Worm (Caenorhabditis elegans) whole organism, L1 larva: ENCODE measurements around the gene C47E8.4.

Source experiments
- C04F5.9 ChIP-seq: sonication (generic microtip); optimal IDR thresholded peaks from 2 replicates; lab custom pipeline; 2016; ENCODE audit warnings: missing genetic modification characterization, missing compliant biosample characterization
- aly-2 ChIP-seq: fragments of 150-350 bp; optimal IDR thresholded peaks from 2 replicates; lab custom pipeline; 2014; ENCODE audit warnings: missing biosample characterization, missing genetic modification characterization
- ama-1 ChIP-seq: fragments of 150-350 bp; optimal IDR thresholded peaks from 2 replicates; lab custom pipeline; 2014
- blmp-1 ChIP-seq: fragments of 150-350 bp; optimal IDR thresholded peaks from 2 replicates; lab custom pipeline; 2014; ENCODE audit warnings: missing biosample characterization, missing genetic modification characterization
- ceh-63 ChIP-seq: fragments of 200-800 bp; sonication (Bioruptor generic); optimal IDR thresholded peaks from 2 replicates; lab custom pipeline; 2018; ENCODE audit warnings: mild to moderate bottlenecking, missing genetic modification characterization, missing compliant biosample characterization
- ceh-90 ChIP-seq: sonication (generic microtip); optimal IDR thresholded peaks from 2 replicates; lab custom pipeline; 2016; ENCODE audit warnings: missing genetic modification characterization, missing compliant biosample characterization
- ces-1 ChIP-seq: fragments of 150-350 bp; optimal IDR thresholded peaks from 2 replicates; lab custom pipeline; 2014; ENCODE audit warnings: missing biosample characterization, missing genetic modification reagents, missing genetic modification characterization
- dsc-1 ChIP-seq: sonication (generic microtip); optimal IDR thresholded peaks from 2 replicates; lab custom pipeline; 2016; ENCODE audit warnings: mild to moderate bottlenecking, missing genetic modification characterization, missing compliant biosample characterization
- efl-1 ChIP-seq, 4 experiments: fragments of 150-350 bp; optimal IDR thresholded peaks in 3 of 4; peaks in 1 of 4; 1 replicate in 1 of 4; 2 replicates in 3 of 4; lab custom pipeline; 2014; ENCODE audit warnings: missing biosample characterization in 2 of 4, missing genetic modification characterization in 2 of 4, missing genetic modification reagents in 2 of 4
- efl-3 ChIP-seq: fragments of 200-800 bp; sonication (Bioruptor generic); optimal IDR thresholded peaks from 2 replicates; lab custom pipeline; 2018; ENCODE audit warnings: mild to moderate bottlenecking, missing genetic modification characterization, missing compliant biosample characterization
- egl-27 ChIP-seq, 2 experiments: fragments of 150-350 bp in 1 of 2; sonication (generic microtip); optimal IDR thresholded peaks; 3 replicates each; lab custom pipeline; 2017 to 2018; ENCODE audit warnings: missing biosample characterization in 2 of 2, missing genetic modification characterization in 2 of 2, missing genetic modification reagents in 2 of 2
- fkh-10 ChIP-seq: sonication (generic microtip); optimal IDR thresholded peaks from 2 replicates; lab custom pipeline; 2017; ENCODE audit warnings: missing biosample characterization, missing genetic modification reagents, missing genetic modification characterization
- fos-1 ChIP-seq: fragments of 150-350 bp; optimal IDR thresholded peaks from 2 replicates; lab custom pipeline; 2014; ENCODE audit warnings: missing biosample characterization, missing genetic modification characterization
- hpl-2 ChIP-seq: fragments of 150-350 bp; optimal IDR thresholded peaks from 2 replicates; lab custom pipeline; 2014; ENCODE audit warnings: missing biosample characterization, missing genetic modification reagents, missing genetic modification characterization
- jun-1 ChIP-seq: fragments of 150-350 bp; optimal IDR thresholded peaks from 2 replicates; lab custom pipeline; 2014; ENCODE audit warnings: missing biosample characterization, missing genetic modification reagents, missing genetic modification characterization
- lin-13 ChIP-seq: fragments of 150-350 bp; optimal IDR thresholded peaks from 2 replicates; lab custom pipeline; 2014; ENCODE audit warnings: missing biosample characterization, missing genetic modification reagents, missing genetic modification characterization
- lin-39 ChIP-seq: fragments of 150-350 bp; optimal IDR thresholded peaks from 2 replicates; lab custom pipeline; 2014; ENCODE audit warnings: missing biosample characterization, missing genetic modification reagents, missing genetic modification characterization
- lir-3 ChIP-seq: sonication (generic microtip); optimal IDR thresholded peaks from 2 replicates; lab custom pipeline; 2016; ENCODE audit warnings: mild to moderate bottlenecking, missing genetic modification characterization, moderate library complexity, missing compliant biosample characterization; ENCODE audit not compliant: poor library complexity
- mdl-1 ChIP-seq, 2 experiments: fragments of 150-350 bp; optimal IDR thresholded peaks; 2 replicates each; lab custom pipeline; 2014 to 2017; ENCODE audit warnings: missing biosample characterization in 2 of 2, missing genetic modification characterization in 2 of 2, inconsistent platforms in 1 of 2
- mef-2 ChIP-seq: fragments of 150-350 bp; optimal IDR thresholded peaks from 2 replicates; lab custom pipeline; 2014; ENCODE audit warnings: missing biosample characterization, missing genetic modification characterization
- mep-1 ChIP-seq: fragments of 150-350 bp; optimal IDR thresholded peaks from 2 replicates; lab custom pipeline; 2014; ENCODE audit warnings: missing biosample characterization, missing genetic modification characterization
- nhr-20 ChIP-seq: sonication (generic microtip); optimal IDR thresholded peaks from 2 replicates; lab custom pipeline; 2016; ENCODE audit warnings: mild to moderate bottlenecking, missing genetic modification characterization, missing compliant biosample characterization
- nhr-237 ChIP-seq: fragments of 150-350 bp; optimal IDR thresholded peaks from 2 replicates; lab custom pipeline; 2014; ENCODE audit warnings: missing biosample characterization, missing genetic modification characterization
- nhr-28 ChIP-seq: fragments of 150-350 bp; optimal IDR thresholded peaks from 2 replicates; lab custom pipeline; 2014; ENCODE audit warnings: missing biosample characterization, missing genetic modification characterization
- nhr-71 ChIP-seq: sonication (generic microtip); optimal IDR thresholded peaks from 2 replicates; lab custom pipeline; 2016; ENCODE audit warnings: mild to moderate bottlenecking, missing genetic modification characterization, moderate library complexity, missing compliant biosample characterization
- nhr-76 ChIP-seq: sonication (generic microtip); optimal IDR thresholded peaks from 2 replicates; lab custom pipeline; 2017; ENCODE audit warnings: missing biosample characterization, missing genetic modification characterization
- nhr-77 ChIP-seq: fragments of 150-350 bp; optimal IDR thresholded peaks from 2 replicates; lab custom pipeline; 2014; ENCODE audit warnings: missing biosample characterization, missing genetic modification characterization
- nhr-85 ChIP-seq: sonication (generic microtip); peaks from one replicate; lab custom pipeline; 2016; ENCODE audit warnings: missing genetic modification characterization, inconsistent platforms, missing compliant biosample characterization
- pax-3 ChIP-seq: fragments of 200-800 bp; sonication (Bioruptor generic); optimal IDR thresholded peaks from 2 replicates; lab custom pipeline; 2018; ENCODE audit warnings: mild to moderate bottlenecking, missing genetic modification characterization, moderate library complexity, missing compliant biosample characterization
- pqm-1 ChIP-seq: sonication (generic microtip); optimal IDR thresholded peaks from 3 replicates; lab custom pipeline; 2017; ENCODE audit warnings: missing biosample characterization, missing genetic modification characterization
- snu-23 ChIP-seq: sonication (generic microtip); optimal IDR thresholded peaks from 2 replicates; lab custom pipeline; 2016; ENCODE audit warnings: missing genetic modification characterization, missing compliant biosample characterization
- sup-37 ChIP-seq: fragments of 200-800 bp; sonication (Bioruptor generic); optimal IDR thresholded peaks from 2 replicates; lab custom pipeline; 2018; ENCODE audit warnings: mild to moderate bottlenecking, missing genetic modification characterization, missing compliant biosample characterization
- tbx-2 ChIP-seq: sonication (generic microtip); optimal IDR thresholded peaks from 2 replicates; lab custom pipeline; 2016; ENCODE audit warnings: missing genetic modification characterization, missing compliant biosample characterization
- unc-30 ChIP-seq: sonication (generic microtip); optimal IDR thresholded peaks from 2 replicates; lab custom pipeline; 2017; ENCODE audit warnings: missing biosample characterization, missing genetic modification characterization
- unc-62 ChIP-seq: fragments of 150-350 bp; optimal IDR thresholded peaks from 2 replicates; lab custom pipeline; 2014; ENCODE audit warnings: missing biosample characterization, missing genetic modification reagents, missing genetic modification characterization
- unc-86 ChIP-seq: sonication (generic microtip); optimal IDR thresholded peaks from 2 replicates; lab custom pipeline; 2016; ENCODE audit warnings: missing genetic modification characterization, missing compliant biosample characterization
- unc-98 ChIP-seq: fragments of 200-800 bp; sonication (Bioruptor generic); IDR thresholded peaks from 2 replicates; pipeline ENCODE4 v1.3.6; 2022; ENCODE audit warnings: missing genetic modification characterization, missing compliant biosample characterization
- ztf-11 ChIP-seq, 2 experiments: sonication (generic microtip); optimal IDR thresholded peaks; 2 replicates each; lab custom pipeline; 2016 to 2017; ENCODE audit warnings: missing genetic modification characterization in 2 of 2, missing biosample characterization in 1 of 2, missing compliant biosample characterization in 1 of 2

Gene C47E8.4

DNA sequence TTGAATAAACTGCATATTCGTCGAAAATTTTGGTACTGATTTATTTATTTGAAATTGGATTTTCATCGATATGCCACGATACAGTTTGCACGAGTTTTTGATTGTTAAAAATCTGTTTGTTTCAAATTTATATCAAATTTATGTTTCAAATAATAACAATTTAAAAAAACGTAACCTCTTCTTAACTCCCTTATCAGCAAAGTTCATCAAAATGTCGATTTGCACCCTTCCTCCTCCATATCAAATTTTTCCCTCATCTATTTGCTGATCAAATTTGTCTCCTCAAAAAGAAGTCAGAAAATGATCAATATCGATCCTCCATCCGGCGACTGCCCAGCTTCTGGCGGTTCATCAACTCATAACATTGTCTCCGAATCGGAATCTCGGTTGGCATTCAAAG lies 25.8 kb upstream of the C47E8.4 start, which contains the start of gene ssp-33:
TSS of gene ssp-33 (plus strand) at position 301 of the 400 bp plus-strand sequence.
- TF ChIP-seq ztf-11 (tag; optimal IDR thresholded peaks at IDR 0.05; lab: Kevin White, UChicago) (no peak), fos-1 (no peak), unc-86 (tag; lab: Kevin White, UChicago) (no peak), nhr-85 (tag; lab: Kevin White, UChicago) (no peak), nhr-76 (tag; lab: Kevin White, UChicago) (no peak), pax-3 (tag; lab: Kevin White, UChicago) (no peak), mep-1 (tag; lab: Kevin White, UChicago) (no peak), egl-27 (tag; optimal IDR thresholded peaks at IDR 0.05; lab: Kevin White, UChicago) (no peak), nhr-237 (tag; lab: Kevin White, UChicago) (no peak), ces-1 (GFP tag; lab: Kevin White, UChicago) (no peak), dsc-1 (tag; lab: Kevin White, UChicago) (no peak), ceh-63 (no peak), unc-62 (GFP tag; lab: Kevin White, UChicago) (no peak), ceh-90 (tag; lab: Kevin White, UChicago) (no peak), tbx-2 (no peak), mdl-1 (tag; optimal IDR thresholded peaks at IDR 0.05; lab: Kevin White, UChicago) (no peak), nhr-77 (tag; lab: Kevin White, UChicago) (no peak)

- TF ChIP-seq nhr-28 (tag; lab: Kevin White, UChicago): no peak
- TF ChIP-seq nhr-20 (tag; lab: Kevin White, UChicago): no peak
- TF ChIP-seq pqm-1: no peak
- no peak for TF ChIP-seq lir-3 (tag; lab: Kevin White, UChicago)
- no peak for TF ChIP-seq unc-86 (tag; lab: Kevin White, UChicago)
- TF ChIP-seq snu-23: no peak
- TF ChIP-seq blmp-1: no peak
- TF ChIP-seq mdl-1 (tag; optimal IDR thresholded peaks at IDR 0.05; lab: Kevin White, UChicago): no peak
- TF ChIP-seq mef-2 (tag; lab: Kevin White, UChicago): no peak
These were observed 22.7 kb upstream of the C47E8.4 start, which contains the start of gene R08A2.9 for ce11 chrV:14707958-14708357. TSS of gene R08A2.9 (plus strand) at chrV:14708258.

ce11 chrV:14698666-14699065 lies 13.4 kb upstream of the C47E8.4 start, which contains the start of gene set-5:
TSS of gene set-5 (plus strand) at chrV:14698966.
- TF ChIP-seq aly-2 (tag; lab: Kevin White, UChicago) (no peak), C04F5.9 (tag; lab: Kevin White, UChicago) (no peak), nhr-77 (tag; lab: Kevin White, UChicago) (no peak), nhr-71 (tag; lab: Kevin White, UChicago) (no peak), unc-98 (GFP tag; lab: Robert Waterston, UW) (no peak), unc-30 (no peak), lin-39 (no peak)

DNA sequence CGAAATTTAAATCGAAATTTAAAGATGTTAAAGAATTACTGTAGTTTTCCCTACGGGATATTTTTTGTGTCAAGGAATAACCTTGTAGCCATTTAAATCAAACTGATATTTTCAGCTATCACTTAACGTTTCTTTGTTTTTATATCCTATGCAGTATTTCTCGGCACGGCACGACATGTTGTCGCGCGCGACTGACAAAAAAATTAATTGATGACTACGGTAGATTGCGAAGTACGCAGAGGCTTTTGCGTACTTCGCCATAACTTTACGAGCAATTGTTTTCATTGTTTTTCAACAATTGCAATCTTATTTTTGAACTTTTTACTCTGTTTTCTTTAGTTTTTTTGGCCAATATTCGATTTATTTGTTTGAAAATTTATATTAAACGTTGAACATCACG lies 12.7 kb upstream of the C47E8.4 start:
- TF ChIP-seq blmp-1: no peak
- no peak for TF ChIP-seq jun-1 (tag; lab: Kevin White, UChicago)
- TF ChIP-seq sup-37 (GFP tag; lab: Kevin White, UChicago): no peak
- no peak for TF ChIP-seq ama-1
- TF ChIP-seq lin-13 (GFP tag; lab: Kevin White, UChicago): no peak
- no peak for TF ChIP-seq hpl-2 (GFP tag; lab: Kevin White, UChicago)
- no peak for TF ChIP-seq efl-3 (GFP tag; lab: Kevin White, UChicago)
- TF ChIP-seq fkh-10 (GFP tag; lab: Kevin White, UChicago): no peak
- TF ChIP-seq efl-1 (optimal IDR thresholded peaks at IDR 0.05; lab: Kevin White, UChicago): no peak
- TF ChIP-seq efl-1 (GFP tag; optimal IDR thresholded peaks at IDR 0.05 in 1 of 2; lab: Kevin White, UChicago): no peak
